Worm (Caenorhabditis elegans) whole organism, late embryonic: ENCODE measurements around the gene spop-1.

ENCODE experiments used
- C08G9.2 ChIP-seq: sonication (generic microtip); optimal IDR thresholded peaks from 2 replicates; lab custom pipeline; 2016; ENCODE audit warnings: mild to moderate bottlenecking, missing genetic modification characterization, moderate library complexity, missing compliant biosample characterization
- K02D7.2 ChIP-seq: sonication (generic microtip); optimal IDR thresholded peaks from 2 replicates; lab custom pipeline; 2017; ENCODE audit warnings: mild to moderate bottlenecking, missing genetic modification characterization, missing compliant biosample characterization
- K09A11.1 ChIP-seq: sonication (generic microtip); optimal IDR thresholded peaks from 2 replicates; lab custom pipeline; 2017; ENCODE audit warnings: antibody characterized with exemption, mild to moderate bottlenecking, missing genetic modification characterization, missing compliant biosample characterization; ENCODE audit not compliant: insufficient read depth
- ceh-19 ChIP-seq: fragments of 200-800 bp; sonication (Bioruptor generic); optimal IDR thresholded peaks from 2 replicates; lab custom pipeline; 2018; ENCODE audit warnings: mild to moderate bottlenecking, missing genetic modification characterization, missing compliant biosample characterization
- ceh-30 ChIP-seq: fragments of 150-350 bp; optimal IDR thresholded peaks from 2 replicates; lab custom pipeline; 2014; ENCODE audit warnings: missing biosample characterization, missing genetic modification characterization
- ceh-31 ChIP-seq: sonication (generic microtip); optimal IDR thresholded peaks from 2 replicates; lab custom pipeline; 2016; ENCODE audit warnings: missing genetic modification characterization, missing compliant biosample characterization
- ceh-48 ChIP-seq: sonication (generic microtip); optimal IDR thresholded peaks from 2 replicates; lab custom pipeline; 2016; ENCODE audit warnings: missing genetic modification characterization, inconsistent platforms, missing compliant biosample characterization
- ceh-6 ChIP-seq: fragments of 200-800 bp; sonication (Bioruptor generic); optimal IDR thresholded peaks from 2 replicates; lab custom pipeline; 2018; ENCODE audit warnings: mild to moderate bottlenecking, missing genetic modification characterization, missing compliant biosample characterization
- ceh-9 ChIP-seq: sonication (generic microtip); optimal IDR thresholded peaks from 2 replicates; lab custom pipeline; 2016; ENCODE audit warnings: mild to moderate bottlenecking, missing genetic modification characterization, inconsistent platforms, missing compliant biosample characterization
- che-1 ChIP-seq: sonication (generic microtip); optimal IDR thresholded peaks from 2 replicates; lab custom pipeline; 2016; ENCODE audit warnings: mild to moderate bottlenecking, missing genetic modification characterization, missing compliant biosample characterization
- dmd-4 ChIP-seq: sonication (generic microtip); optimal IDR thresholded peaks from 2 replicates; lab custom pipeline; 2016; ENCODE audit warnings: borderline replicate concordance, missing genetic modification characterization, missing compliant biosample characterization
- dve-1 ChIP-seq: sonication (generic microtip); optimal IDR thresholded peaks from 2 replicates; lab custom pipeline; 2017; ENCODE audit warnings: antibody characterized with exemption, mild to moderate bottlenecking, missing genetic modification characterization, missing compliant biosample characterization
- elt-2 ChIP-seq: sonication (generic microtip); optimal IDR thresholded peaks from 2 replicates; lab custom pipeline; 2016; ENCODE audit warnings: missing genetic modification reagents, missing genetic modification characterization, missing compliant biosample characterization
- elt-4 ChIP-seq: sonication (generic microtip); optimal IDR thresholded peaks from 2 replicates; lab custom pipeline; 2016; ENCODE audit warnings: missing genetic modification characterization, missing compliant biosample characterization
- eyg-1 ChIP-seq: sonication (generic microtip); optimal IDR thresholded peaks from 2 replicates; lab custom pipeline; 2016; ENCODE audit warnings: missing genotype, missing genetic modification characterization, missing compliant biosample characterization
- fax-1 ChIP-seq: sonication (generic microtip); optimal IDR thresholded peaks from 2 replicates; lab custom pipeline; 2016; ENCODE audit warnings: missing genotype, missing genetic modification characterization, missing compliant biosample characterization
- fkh-10 ChIP-seq: fragments of 150-350 bp; optimal IDR thresholded peaks from 2 replicates; lab custom pipeline; 2014; ENCODE audit warnings: missing biosample characterization, missing genetic modification reagents, missing genetic modification characterization
- fkh-6 ChIP-seq: sonication (generic microtip); optimal IDR thresholded peaks from 2 replicates; lab custom pipeline; 2016; ENCODE audit warnings: missing genetic modification characterization, missing compliant biosample characterization
- gmeb-2 ChIP-seq: sonication (generic microtip); optimal IDR thresholded peaks from 2 replicates; lab custom pipeline; 2016; ENCODE audit warnings: missing genetic modification characterization, inconsistent platforms, missing compliant biosample characterization
- hlh-15 ChIP-seq: sonication (generic microtip); optimal IDR thresholded peaks from 2 replicates; lab custom pipeline; 2016; ENCODE audit warnings: missing genetic modification characterization, missing compliant biosample characterization
- hlh-30 ChIP-seq: sonication (generic microtip); optimal IDR thresholded peaks from 2 replicates; lab custom pipeline; 2017; ENCODE audit warnings: antibody characterized with exemption, missing genetic modification characterization, missing compliant biosample characterization; ENCODE audit not compliant: insufficient read depth
- hlh-6 ChIP-seq: sonication (generic microtip); optimal IDR thresholded peaks from 2 replicates; lab custom pipeline; 2016; ENCODE audit warnings: missing genotype, missing genetic modification characterization, missing compliant biosample characterization
- madf-2 ChIP-seq: sonication (generic microtip); optimal IDR thresholded peaks from 2 replicates; lab custom pipeline; 2017; ENCODE audit warnings: missing genetic modification characterization, missing compliant biosample characterization
- nfya-1 ChIP-seq: sonication (generic microtip); optimal IDR thresholded peaks from 2 replicates; lab custom pipeline; 2017; ENCODE audit warnings: missing genetic modification characterization, mild to moderate bottlenecking, missing compliant biosample characterization, antibody characterized with exemption, moderate library complexity
- nhr-11 ChIP-seq: fragments of 150-350 bp; optimal IDR thresholded peaks from 2 replicates; lab custom pipeline; 2014; ENCODE audit warnings: missing biosample characterization, missing genetic modification characterization
- nhr-232 ChIP-seq: sonication (generic microtip); optimal IDR thresholded peaks from 2 replicates; lab custom pipeline; 2016; ENCODE audit warnings: missing genetic modification characterization, missing compliant biosample characterization
- odd-2 ChIP-seq: sonication (generic microtip); optimal IDR thresholded peaks from 2 replicates; lab custom pipeline; 2017; ENCODE audit warnings: antibody characterized with exemption, mild to moderate bottlenecking, missing genetic modification characterization, missing compliant biosample characterization
- pag-3 ChIP-seq: sonication (generic microtip); optimal IDR thresholded peaks from 2 replicates; lab custom pipeline; 2016; ENCODE audit warnings: missing compliant biosample characterization, missing genetic modification characterization, borderline replicate concordance
- pat-9 ChIP-seq: fragments of 200-800 bp; sonication (Bioruptor generic); optimal IDR thresholded peaks from 2 replicates; lab custom pipeline; 2018; ENCODE audit warnings: mild to moderate bottlenecking, missing genetic modification characterization, moderate library complexity, missing compliant biosample characterization
- pha-2 ChIP-seq: sonication (generic microtip); optimal IDR thresholded peaks from 2 replicates; lab custom pipeline; 2017; ENCODE audit warnings: mild to moderate bottlenecking, missing genetic modification characterization, missing compliant biosample characterization
- pha-4 ChIP-seq: fragments of 150-350 bp; optimal IDR thresholded peaks from 2 replicates; lab custom pipeline; 2018; ENCODE audit warnings: missing biosample characterization, missing genetic modification reagents, missing genetic modification characterization
- pqm-1 ChIP-seq: sonication (generic microtip); optimal IDR thresholded peaks from 2 replicates; lab custom pipeline; 2016; ENCODE audit warnings: missing genetic modification characterization, missing compliant biosample characterization
- ref-2 ChIP-seq: sonication (generic microtip); optimal IDR thresholded peaks from 2 replicates; lab custom pipeline; 2016; ENCODE audit warnings: missing genetic modification characterization, missing compliant biosample characterization
- rnt-1 ChIP-seq: sonication (generic microtip); optimal IDR thresholded peaks from 2 replicates; lab custom pipeline; 2016; ENCODE audit warnings: missing genetic modification characterization, missing compliant biosample characterization
- sdc-2 ChIP-seq: sonication (generic microtip); optimal IDR thresholded peaks from 2 replicates; lab custom pipeline; 2016; ENCODE audit warnings: missing genotype, missing genetic modification characterization, missing compliant biosample characterization
- syd-9 ChIP-seq: sonication (generic microtip); optimal IDR thresholded peaks from 2 replicates; lab custom pipeline; 2016; ENCODE audit warnings: mild to moderate bottlenecking, missing genetic modification characterization, moderate library complexity, missing compliant biosample characterization
- tbx-7 ChIP-seq: sonication (generic microtip); optimal IDR thresholded peaks from 2 replicates; lab custom pipeline; 2016; ENCODE audit warnings: missing genotype, missing genetic modification characterization, missing compliant biosample characterization
- ttx-3 ChIP-seq: sonication (generic microtip); optimal IDR thresholded peaks from 2 replicates; lab custom pipeline; 2016; ENCODE audit warnings: missing genetic modification reagents, missing genetic modification characterization, missing compliant biosample characterization
- unc-3 ChIP-seq, 2 experiments: fragments of 200-800 bp in 1 of 2; sonication (Bioruptor generic) in 1 of 2; sonication (generic microtip) in 1 of 2; conservative IDR thresholded peaks in 1 of 2; optimal IDR thresholded peaks in 1 of 2; 2 replicates each; pipeline versions ENCODE4 v1.3.6 to Lab custom; 2016 to 2022; ENCODE audit warnings: missing compliant biosample characterization in 2 of 2, missing genetic modification characterization in 2 of 2, missing genetic modification reagents in 1 of 2
- unc-42 ChIP-seq: sonication (generic microtip); optimal IDR thresholded peaks from 2 replicates; lab custom pipeline; 2016; ENCODE audit warnings: missing genotype, missing genetic modification characterization, missing compliant biosample characterization
- unc-86 ChIP-seq: sonication (generic microtip); optimal IDR thresholded peaks from 2 replicates; lab custom pipeline; 2016; ENCODE audit warnings: missing genetic modification characterization, missing compliant biosample characterization
- zip-5 ChIP-seq: sonication (generic microtip); optimal IDR thresholded peaks from 2 replicates; lab custom pipeline; 2016; ENCODE audit warnings: missing genetic modification characterization, missing compliant biosample characterization
- ztf-16 ChIP-seq: sonication (generic microtip); optimal IDR thresholded peaks from 2 replicates; lab custom pipeline; 2017; ENCODE audit warnings: missing genetic modification characterization, missing compliant biosample characterization

Gene spop-1

ce11 chrIII:10123586-10124233, 25.8 kb upstream of the spop-1 start, which contains the start of gene ttll-4 (continued):
- TF ChIP-seq ref-2 (tag; lab: Kevin White, UChicago): peak; percentile 88
- no peak for TF ChIP-seq che-1
- no peak for TF ChIP-seq elt-4 (tag; lab: Kevin White, UChicago)
- TF ChIP-seq hlh-30 (tag; lab: Kevin White, UChicago): no peak
- peak; percentile 27 for TF ChIP-seq madf-2 (tag; lab: Kevin White, UChicago)
- TF ChIP-seq nhr-11 (tag; lab: Kevin White, UChicago): no peak
- peak; percentile 15 for TF ChIP-seq nfya-1 (tag; lab: Kevin White, UChicago)
- peak; percentile 71 for TF ChIP-seq fkh-6 (tag; lab: Kevin White, UChicago)
- peak; percentile 17 for TF ChIP-seq ceh-6
- no peak for TF ChIP-seq K09A11.1 (tag; lab: Kevin White, UChicago)
- TF ChIP-seq tbx-7 (tag; lab: Kevin White, UChicago): peak; percentile 76
- TF ChIP-seq hlh-15 (tag; lab: Kevin White, UChicago): no peak
- no peak for TF ChIP-seq ceh-30 (tag; lab: Kevin White, UChicago)
- TF ChIP-seq ztf-16 (tag; lab: Kevin White, UChicago): no peak
- TF ChIP-seq rnt-1 (tag; lab: Kevin White, UChicago): peak; percentile 91
- peak; percentile 4 for TF ChIP-seq ttx-3 (tag; lab: Kevin White, UChicago)
- no peak for TF ChIP-seq eyg-1
- no peak for TF ChIP-seq pha-4 (tag; lab: Kevin White, UChicago)
- TF ChIP-seq unc-3 (GFP tag; conservative IDR thresholded peaks at IDR 0.05; lab: Robert Waterston, UW): no peak
- TF ChIP-seq unc-3 (tag; optimal IDR thresholded peaks at IDR 0.05; lab: Kevin White, UChicago): peak; percentile 46
- peak; percentile 78 for TF ChIP-seq pag-3 (tag; lab: Kevin White, UChicago)
- TF ChIP-seq fkh-10 (GFP tag; lab: Kevin White, UChicago): no peak
- TF ChIP-seq nhr-232 (tag; lab: Kevin White, UChicago): no peak
- TF ChIP-seq unc-86 (tag; lab: Kevin White, UChicago): peak; percentile 58
- peak; percentile 51 for TF ChIP-seq zip-5 (tag; lab: Kevin White, UChicago)
- TF ChIP-seq ceh-9 (tag; lab: Kevin White, UChicago): no peak
- TF ChIP-seq ceh-31 (tag; lab: Kevin White, UChicago): peak; percentile 96
- TF ChIP-seq elt-2 (tag; lab: Kevin White, UChicago): no peak

- TF ChIP-seq unc-42 (tag; lab: Kevin White, UChicago): peak; percentile 16
- TF ChIP-seq sdc-2 (tag; lab: Kevin White, UChicago): no peak
- TF ChIP-seq ceh-19 (GFP tag; lab: Kevin White, UChicago): no peak
- no peak for TF ChIP-seq syd-9 (tag; lab: Kevin White, UChicago)
- no peak for TF ChIP-seq tbx-7 (tag; lab: Kevin White, UChicago)
- TF ChIP-seq C08G9.2 (tag; lab: Kevin White, UChicago): no peak
- peak; percentile 90 for TF ChIP-seq ceh-48 (tag; lab: Kevin White, UChicago)
- TF ChIP-seq ceh-31 (tag; lab: Kevin White, UChicago): peak; percentile 28
Observed at ce11 chrIII:10120076-10120831, 22.4 kb upstream of the spop-1 start, which contains the start of the genes gtf-2H3 and ham-3. Gene gtf-2H3 (minus strand): TSS chrIII:10120148. Gene ham-3 (plus strand): TSS chrIII:10120781.

ce11 chrIII:10118818-10119217, 20.9 kb upstream of the spop-1 start, which contains the start of gene ZK1128.3:
Gene ZK1128.3 (minus strand): TSS chrIII:10118918.
- TF ChIP-seq zip-5 (tag; lab: Kevin White, UChicago): no peak
- no peak for TF ChIP-seq dmd-4 (tag; lab: Kevin White, UChicago)
- no peak for TF ChIP-seq hlh-6 (tag; lab: Kevin White, UChicago)
- TF ChIP-seq pag-3 (tag; lab: Kevin White, UChicago): no peak
- no peak for TF ChIP-seq hlh-15 (tag; lab: Kevin White, UChicago)
- no peak for TF ChIP-seq odd-2 (tag; lab: Kevin White, UChicago)
- no peak for TF ChIP-seq gmeb-2 (tag; lab: Kevin White, UChicago)
- no peak for TF ChIP-seq dve-1 (tag; lab: Kevin White, UChicago)
- no peak for TF ChIP-seq hlh-30 (tag; lab: Kevin White, UChicago)
- no peak for TF ChIP-seq pqm-1 (tag; lab: Kevin White, UChicago)
- TF ChIP-seq unc-86 (tag; lab: Kevin White, UChicago): no peak
- no peak for TF ChIP-seq sdc-2 (tag; lab: Kevin White, UChicago)
- TF ChIP-seq pha-2 (tag; lab: Kevin White, UChicago): no peak
- no peak for TF ChIP-seq fkh-10 (GFP tag; lab: Kevin White, UChicago)
- TF ChIP-seq pat-9 (tag; lab: Kevin White, UChicago): no peak
- TF ChIP-seq fax-1 (tag; lab: Kevin White, UChicago): no peak
- TF ChIP-seq K09A11.1 (tag; lab: Kevin White, UChicago): no peak
- no peak for TF ChIP-seq unc-42 (tag; lab: Kevin White, UChicago)
- TF ChIP-seq ttx-3 (tag; lab: Kevin White, UChicago): no peak
- no peak for TF ChIP-seq K02D7.2 (tag; lab: Kevin White, UChicago)
